Fruit fly (Drosophila melanogaster): ENCODE results near the gene CG42831.

Gene CG42831

DNA sequence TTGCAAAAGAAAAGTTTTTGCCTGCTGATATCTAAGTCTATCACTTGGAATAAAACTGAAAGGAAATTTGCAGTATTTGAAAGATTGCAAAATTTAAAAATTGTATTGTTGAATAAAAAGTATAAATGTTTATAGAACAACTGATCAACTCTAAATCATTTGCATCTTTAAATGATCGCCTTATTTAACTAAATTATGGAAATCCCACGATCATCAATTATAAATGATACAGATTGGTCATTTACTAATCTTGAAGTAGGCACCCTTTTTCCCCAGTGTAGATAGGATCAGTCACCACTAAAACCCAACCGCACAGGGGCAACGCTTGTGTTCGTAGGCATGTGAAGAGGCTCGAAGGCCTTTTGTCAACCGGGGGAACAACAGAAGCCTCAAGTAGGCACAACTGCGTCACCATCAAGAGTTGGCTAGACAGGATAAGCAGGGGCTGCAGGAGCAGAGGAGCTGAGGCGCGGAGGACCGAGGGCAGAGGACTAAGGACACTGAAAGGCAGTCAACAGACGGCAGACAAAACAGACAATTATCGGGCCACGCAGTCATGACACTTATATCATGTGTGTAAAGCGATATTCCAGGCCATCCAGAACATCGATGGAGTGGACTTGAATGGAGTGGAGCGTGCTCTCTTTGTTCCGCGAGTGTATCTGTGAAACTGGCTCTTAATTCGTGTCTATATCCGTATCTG lies 33.3 kb downstream of the CG42831 start (continued):
- TF ChIP-seq Pdp1 (GFP tag; optimal IDR thresholded peaks at IDR 0.05) = peak; percentile 9 to 19
- TF ChIP-seq nom (GFP tag; optimal IDR thresholded peaks at IDR 0.05) = peak; percentile 30
- no peak for TF ChIP-seq CG9876 (GFP tag; optimal IDR thresholded peaks at IDR 0.05)
- TF ChIP-seq unpg (GFP tag; optimal IDR thresholded peaks at IDR 0.05) = peak; percentile 27
- TF ChIP-seq CG7556 (GFP tag; optimal IDR thresholded peaks at IDR 0.05) = peak; percentile 54
- TF ChIP-seq az2 (GFP tag; optimal IDR thresholded peaks at IDR 0.05) = peak; percentile 22
- TF ChIP-seq CG2678 (tag; optimal IDR thresholded peaks at IDR 0.05) = peak; percentile 27
- no peak for TF ChIP-seq chinmo (GFP tag; IDR thresholded peaks at IDR 0.05; ENCODE audit: partially characterized antibody)
- TF ChIP-seq CG33557 (GFP tag; optimal IDR thresholded peaks at IDR 0.05) = peak; percentile 47
- TF ChIP-seq grau (tag; optimal IDR thresholded peaks at IDR 0.05) = peak; percentile 45
- TF ChIP-seq repo (GFP tag; optimal IDR thresholded peaks at IDR 0.05) = no peak
- TF ChIP-seq ato (GFP tag; IDR thresholded peaks at IDR 0.05; ENCODE audit: partially characterized antibody) = no peak
- peak; percentile 39 for TF ChIP-seq org-1 (GFP tag; optimal IDR thresholded peaks at IDR 0.05)
- peak; percentile 37 for TF ChIP-seq Chrac-16 (GFP tag; optimal IDR thresholded peaks at IDR 0.05)
- TF ChIP-seq CG13894 (tag; optimal IDR thresholded peaks at IDR 0.05) = peak; percentile 19
- peak; percentile 10 for TF ChIP-seq twi (tag; optimal IDR thresholded peaks at IDR 0.05)
- TF ChIP-seq CG9797 (GFP tag; optimal IDR thresholded peaks at IDR 0.05) = no peak
- peak; percentile 13 for TF ChIP-seq Elba2 (GFP tag; optimal IDR thresholded peaks at IDR 0.05)
- peak; percentile 25 for TF ChIP-seq Hr3 (GFP tag; optimal IDR thresholded peaks at IDR 0.05)
- peak; percentile 81; the same call in 1 of the 3 replicates for TF ChIP-seq CG2199 (GFP tag; IDR thresholded peaks at IDR 0.05)
- 0 out of 3 replicates have a peak, but pooled peaks have one; percentile 7 for TF ChIP-seq CG3726 (GFP tag; IDR thresholded peaks at IDR 0.05)
- TF ChIP-seq dan (GFP tag; IDR thresholded peaks at IDR 0.05) = no peak
- TF ChIP-seq dmrt11E (tag; optimal IDR thresholded peaks at IDR 0.05) = peak; percentile 87
- TF ChIP-seq Blimp-1 (GFP tag; optimal IDR thresholded peaks at IDR 0.05) = peak; percentile 26
- peak; percentile 45 for TF ChIP-seq CoRest (tag; optimal IDR thresholded peaks at IDR 0.05)
- TF ChIP-seq lola (GFP tag; optimal IDR thresholded peaks at IDR 0.05) = peak in 1 of 3 experiments; percentile 84
- peak; percentile 69 for TF ChIP-seq phol (tag; optimal IDR thresholded peaks at IDR 0.05)
- peak; percentile 67 for TF ChIP-seq CG12391 (tag; optimal IDR thresholded peaks at IDR 0.05)
- no peak for TF ChIP-seq ase (GFP tag; IDR thresholded peaks at IDR 0.05)
- no peak for TF ChIP-seq CG14050 (GFP tag; IDR thresholded peaks at IDR 0.05)
- peak; percentile 37 for TF ChIP-seq CG30403 (GFP tag; optimal IDR thresholded peaks at IDR 0.05)
- TF ChIP-seq gcm (GFP tag; optimal IDR thresholded peaks at IDR 0.05) = peak; percentile 37
- TF ChIP-seq CG17361 (GFP tag; IDR thresholded peaks at IDR 0.05) = peak; percentile 73
- TF ChIP-seq ac (GFP tag; optimal IDR thresholded peaks at IDR 0.05) = peak; percentile 73
- peak; percentile 94 for TF ChIP-seq zf30C (GFP tag; optimal IDR thresholded peaks at IDR 0.05)
- no peak for TF ChIP-seq Hsf (GFP tag; optimal IDR thresholded peaks at IDR 0.05)
- no peak for TF ChIP-seq odd (GFP tag; optimal IDR thresholded peaks at IDR 0.05)
- peak; percentile 16 for TF ChIP-seq CG10462 (GFP tag; optimal IDR thresholded peaks at IDR 0.05)
- peak; percentile 55 for TF ChIP-seq crol (GFP tag; IDR thresholded peaks at IDR 0.05)
- peak; percentile 86 for TF ChIP-seq sens (GFP tag)
- peak; percentile 25 for TF ChIP-seq tin (GFP tag; optimal IDR thresholded peaks at IDR 0.05)
- TF ChIP-seq CG6689 (GFP tag; IDR thresholded peaks at IDR 0.05) = no peak
- TF ChIP-seq Dll (GFP tag; IDR thresholded peaks at IDR 0.05; ENCODE audit: partially characterized antibody) = no peak
- TF ChIP-seq bsh (GFP tag; optimal IDR thresholded peaks at IDR 0.05) = peak in 1 of 2 experiments; percentile 23
- no peak for TF ChIP-seq CG6683 (GFP tag; optimal IDR thresholded peaks at IDR 0.05)
- TF ChIP-seq h (optimal IDR thresholded peaks at IDR 0.05) = no peak
- TF ChIP-seq CG1603 (tag; optimal IDR thresholded peaks at IDR 0.05) = peak; percentile 32
- TF ChIP-seq Xrp1 (GFP tag; IDR thresholded peaks at IDR 0.05) = peak; percentile 53
- no peak for TF ChIP-seq CG11398 (GFP tag; optimal IDR thresholded peaks at IDR 0.05)

All from whole organism, embryonic.